Worm (Caenorhabditis elegans): ENCODE results near the gene clec-182.

- no peak for TF ChIP-seq flt-1 (GFP tag; IDR thresholded peaks at IDR 0.05)
- no peak for TF ChIP-seq ztf-29 (GFP tag; IDR thresholded peaks at IDR 0.05)
- no peak for TF ChIP-seq cog-1 (tag; optimal IDR thresholded peaks at IDR 0.05)
- TF ChIP-seq T22C8.4 (GFP tag; IDR thresholded peaks at IDR 0.05) = no peak
- no peak for TF ChIP-seq ref-1 (GFP tag; conservative IDR thresholded peaks at IDR 0.05)
- no peak for TF ChIP-seq tab-1 (GFP tag; IDR thresholded peaks at IDR 0.05)
Measured at ce11 chrIV:8798255-8798654, at the start of gene clec-182.
